Fruit fly (Drosophila melanogaster): Measurements from ENCODE around the gene DCTN6-p27.

DCTN6-p27 gene

dm6 chr2L:19120984-19121383, 11.1 kb upstream of the DCTN6-p27 start:
- no peak for TF ChIP-seq Pif1A (GFP tag; optimal IDR thresholded peaks at IDR 0.05)
- TF ChIP-seq rn (GFP tag; IDR thresholded peaks at IDR 0.05) = no peak
- peak; percentile 60 for TF ChIP-seq CG17806 (tag; optimal IDR thresholded peaks at IDR 0.05)
- TF ChIP-seq fd96Ca (GFP tag; IDR thresholded peaks at IDR 0.05) = peak; percentile 57; the same call in 1 of the 3 replicates
- TF ChIP-seq D1 (tag; optimal IDR thresholded peaks at IDR 0.05) = no peak
- no peak for TF ChIP-seq CG10348 (GFP tag; IDR thresholded peaks at IDR 0.05)
- TF ChIP-seq Ets98B (GFP tag; IDR thresholded peaks at IDR 0.05) = peak; percentile 52
- TF ChIP-seq CG32121 (GFP tag; IDR thresholded peaks at IDR 0.05) = peak; percentile 29; the same call in 1 of the 2 replicates
- TF ChIP-seq CG14655 (GFP tag; optimal IDR thresholded peaks at IDR 0.05) = no peak
- TF ChIP-seq CG34367 (tag; optimal IDR thresholded peaks at IDR 0.05) = peak; percentile 6
- TF ChIP-seq CG8301 (tag; optimal IDR thresholded peaks at IDR 0.05) = peak; percentile 57
- TF ChIP-seq CG15710 (tag; optimal IDR thresholded peaks at IDR 0.05) = peak; percentile 26
- peak; percentile 60 for TF ChIP-seq CG9948 (tag; optimal IDR thresholded peaks at IDR 0.05)
- peak; percentile 60 for TF ChIP-seq CG8159 (tag; optimal IDR thresholded peaks at IDR 0.05)

- TF ChIP-seq CG15710 (tag; optimal IDR thresholded peaks at IDR 0.05) (no peak), EcR (GFP tag; optimal IDR thresholded peaks at IDR 0.05) (no peak), CG8159 (tag; optimal IDR thresholded peaks at IDR 0.05) (no peak), CG13204 (GFP tag; optimal IDR thresholded peaks at IDR 0.05) (no peak), Pif1A (GFP tag; optimal IDR thresholded peaks at IDR 0.05) (no peak), Snoo (tag; optimal IDR thresholded peaks at IDR 0.05) (no peak), Ets98B (GFP tag; IDR thresholded peaks at IDR 0.05) (no peak), CG8301 (tag; optimal IDR thresholded peaks at IDR 0.05) (no peak), fd96Ca (GFP tag; IDR thresholded peaks at IDR 0.05) (no peak), CG34367 (tag; optimal IDR thresholded peaks at IDR 0.05) (no peak), CG10348 (GFP tag; IDR thresholded peaks at IDR 0.05) (no peak), rn (GFP tag; IDR thresholded peaks at IDR 0.05) (no peak), CG4496 (GFP tag; IDR thresholded peaks at IDR 0.05) (no peak), CG12605 (GFP tag; IDR thresholded peaks at IDR 0.05) (no peak), CG14655 (GFP tag; optimal IDR thresholded peaks at IDR 0.05) (no peak), gl (tag; optimal IDR thresholded peaks at IDR 0.05) (no peak), CG17806 (tag; optimal IDR thresholded peaks at IDR 0.05) (no peak), CG9948 (tag; optimal IDR thresholded peaks at IDR 0.05) (no peak)
Observed at dm6 chr2L:19123472-19124070, 8.6 kb upstream of the DCTN6-p27 start, which contains the start of gene Phb1. Phb1 (minus strand) TSS chr2L:19123869.

DNA sequence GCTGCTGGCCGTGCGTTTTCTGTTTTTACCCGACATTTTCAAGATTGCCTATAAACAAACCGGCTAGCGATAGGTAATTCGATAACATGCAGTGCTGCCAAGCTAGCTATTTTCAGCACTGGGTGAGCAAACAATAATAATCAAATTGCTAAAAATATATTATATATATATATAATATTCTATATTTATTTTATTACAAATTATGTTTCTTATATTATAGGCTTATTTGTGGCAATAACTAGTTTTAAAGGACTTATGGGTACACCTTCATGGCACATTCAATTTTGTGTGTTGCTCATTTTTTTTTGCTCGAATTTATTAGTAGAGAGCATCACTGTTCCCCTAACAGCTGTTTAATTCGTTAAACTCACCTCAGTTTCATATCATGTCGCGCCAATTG, 5.2 kb upstream of the DCTN6-p27 start:
- TF ChIP-seq CG12605 (GFP tag; IDR thresholded peaks at IDR 0.05) (no peak), CG32121 (GFP tag; IDR thresholded peaks at IDR 0.05) (0 out of 2 replicates have a peak, but pooled peaks have one; percentile 28), Snoo (tag; optimal IDR thresholded peaks at IDR 0.05) (peak; percentile 64), gl (tag; optimal IDR thresholded peaks at IDR 0.05) (no peak), Pif1B (GFP tag; optimal IDR thresholded peaks at IDR 0.05) (no peak), CG4496 (GFP tag; IDR thresholded peaks at IDR 0.05) (no peak), D1 (tag; optimal IDR thresholded peaks at IDR 0.05) (no peak), Pif1A (GFP tag; optimal IDR thresholded peaks at IDR 0.05) (no peak), CG15710 (tag; optimal IDR thresholded peaks at IDR 0.05) (peak; percentile 72), CG8301 (tag; optimal IDR thresholded peaks at IDR 0.05) (no peak), CG8159 (tag; optimal IDR thresholded peaks at IDR 0.05) (peak; percentile 63), CG10348 (GFP tag; IDR thresholded peaks at IDR 0.05) (no peak), CG13204 (GFP tag; optimal IDR thresholded peaks at IDR 0.05) (no peak), CG34367 (tag; optimal IDR thresholded peaks at IDR 0.05) (peak; percentile 38), CG14655 (GFP tag; optimal IDR thresholded peaks at IDR 0.05) (no peak), rn (GFP tag; IDR thresholded peaks at IDR 0.05) (no peak), EcR (GFP tag; optimal IDR thresholded peaks at IDR 0.05) (no peak), CG9948 (tag; optimal IDR thresholded peaks at IDR 0.05) (peak; percentile 29), Ets98B (GFP tag; IDR thresholded peaks at IDR 0.05) (no peak; the same call in 1 of the 2 replicates), CG17806 (tag; optimal IDR thresholded peaks at IDR 0.05) (peak; percentile 38), fd96Ca (GFP tag; IDR thresholded peaks at IDR 0.05) (no peak)

dm6 chr2L:19133465-19134365, 1.6 kb downstream of the DCTN6-p27 start, which contains the start of gene brat:
brat (plus strand) TSS chr2L:19133816.
- TF ChIP-seq EcR (GFP tag; optimal IDR thresholded peaks at IDR 0.05) (no peak), CG32121 (GFP tag; IDR thresholded peaks at IDR 0.05) (no peak), CG17806 (tag; optimal IDR thresholded peaks at IDR 0.05) (no peak), CG10348 (GFP tag; IDR thresholded peaks at IDR 0.05) (no peak), CG14655 (GFP tag; optimal IDR thresholded peaks at IDR 0.05) (no peak), CG8301 (tag; optimal IDR thresholded peaks at IDR 0.05) (peak; percentile 16), Pif1B (GFP tag; optimal IDR thresholded peaks at IDR 0.05) (no peak), CG8159 (tag; optimal IDR thresholded peaks at IDR 0.05) (peak; percentile 10), CG9948 (tag; optimal IDR thresholded peaks at IDR 0.05) (no peak), Ets98B (GFP tag; IDR thresholded peaks at IDR 0.05) (no peak; the same call in 1 of the 2 replicates), CG15710 (tag; optimal IDR thresholded peaks at IDR 0.05) (peak; percentile 37), CG4496 (GFP tag; IDR thresholded peaks at IDR 0.05) (0 out of 3 replicates have a peak, but pooled peaks have one; percentile 35), CG34367 (tag; optimal IDR thresholded peaks at IDR 0.05) (no peak)

- TF ChIP-seq EcR (GFP tag; optimal IDR thresholded peaks at IDR 0.05) = no peak
- no peak for TF ChIP-seq Pif1A (GFP tag; optimal IDR thresholded peaks at IDR 0.05)
- TF ChIP-seq CG34367 (tag; optimal IDR thresholded peaks at IDR 0.05) = no peak
- no peak for TF ChIP-seq D1 (tag; optimal IDR thresholded peaks at IDR 0.05)
- TF ChIP-seq CG4496 (GFP tag; IDR thresholded peaks at IDR 0.05) = no peak
- no peak for TF ChIP-seq Ets98B (GFP tag; IDR thresholded peaks at IDR 0.05)
- no peak for TF ChIP-seq Snoo (tag; optimal IDR thresholded peaks at IDR 0.05)
- no peak for TF ChIP-seq CG15710 (tag; optimal IDR thresholded peaks at IDR 0.05)
- no peak for TF ChIP-seq CG10348 (GFP tag; IDR thresholded peaks at IDR 0.05)
- TF ChIP-seq CG9948 (tag; optimal IDR thresholded peaks at IDR 0.05) = no peak
Observed at dm6 chr2L:19134366-19134689, 2.2 kb downstream of the DCTN6-p27 start.

Data from whole organism, pupa.